Worm (Caenorhabditis elegans) whole organism, midembryonic: Measurements from ENCODE around the gene K07H8.9.

Source experiments
- T22C8.4 ChIP-seq: fragments of 200-800 bp; sonication (Bioruptor generic); IDR thresholded peaks from 2 replicates; pipeline ENCODE4 v1.3.6; 2022; ENCODE audit warnings: missing genetic modification characterization, missing compliant biosample characterization
- cog-1 ChIP-seq: sonication (generic microtip); optimal IDR thresholded peaks from 2 replicates; lab custom pipeline; 2016; ENCODE audit warnings: missing genetic modification characterization, missing compliant biosample characterization
- flt-1 ChIP-seq: fragments of 200-800 bp; sonication (Bioruptor generic); IDR thresholded peaks from 2 replicates; pipeline ENCODE4 v1.3.6; 2022; ENCODE audit warnings: missing genetic modification characterization, missing compliant biosample characterization
- klf-2 ChIP-seq: fragments of 200-800 bp; sonication (Bioruptor generic); conservative IDR thresholded peaks from 2 replicates; pipeline ENCODE4 v1.3.6; 2022; ENCODE audit warnings: missing genetic modification reagents, missing genetic modification characterization, missing compliant biosample characterization
- med-1 ChIP-seq: sonication (generic microtip); optimal IDR thresholded peaks from 2 replicates; lab custom pipeline; 2017; ENCODE audit warnings: missing genetic modification characterization, mild to moderate bottlenecking, missing compliant biosample characterization, antibody characterized with exemption, missing genetic modification reagents; ENCODE audit not compliant: insufficient read depth
- ref-1 ChIP-seq: fragments of 200-800 bp; sonication (Bioruptor generic); conservative IDR thresholded peaks from 2 replicates; pipeline ENCODE4 v1.3.6; 2022; ENCODE audit warnings: missing genetic modification reagents, missing genetic modification characterization, missing compliant biosample characterization
- ztf-23 ChIP-seq: fragments of 200-800 bp; sonication (Bioruptor generic); IDR thresholded peaks from 2 replicates; pipeline ENCODE4 v1.3.6; 2022; ENCODE audit warnings: missing genetic modification reagents, missing genetic modification characterization, missing compliant biosample characterization

- TF ChIP-seq cog-1 (tag; lab: Kevin White, UChicago) (no peak), ref-1 (GFP tag; lab: Robert Waterston, UW) (no peak), flt-1 (GFP tag; lab: Robert Waterston, UW) (no peak), T22C8.4 (GFP tag; lab: Robert Waterston, UW) (no peak), klf-2 (GFP tag; lab: Robert Waterston, UW) (no peak), ztf-23 (GFP tag; lab: Robert Waterston, UW) (no peak), med-1 (GFP tag; lab: Kevin White, UChicago) (no peak)
Observed at ce11 chrIV:8312105-8312504, 25.8 kb upstream of the K07H8.9 start.
